Fruit fly (Drosophila melanogaster) whole organism, embryonic: Measurements from ENCODE around the gene Ae2.

Experiments used
- CG10565 ChIP-seq: fragments of 200-800 bp; sonication (Bioruptor generic); optimal IDR thresholded peaks from 3 replicates; lab custom pipeline; 2016; ENCODE audit warnings: missing biosample characterization, mild to moderate bottlenecking, missing genetic modification characterization
- CG13123 ChIP-seq: fragments of 200-800 bp; sonication (Bioruptor generic); optimal IDR thresholded peaks from 2 replicates; lab custom pipeline; 2016; ENCODE audit warnings: missing biosample characterization, missing genetic modification characterization
- CG2875 ChIP-seq: fragments of 200-800 bp; sonication (Bioruptor generic); optimal IDR thresholded peaks from 2 replicates; lab custom pipeline; 2017; ENCODE audit warnings: missing biosample characterization, mild to moderate bottlenecking, missing genetic modification characterization, missing genetic modification reagents
- CG4424 ChIP-seq: fragments of 200-800 bp; sonication (Bioruptor generic); optimal IDR thresholded peaks from 3 replicates; lab custom pipeline; 2016; ENCODE audit warnings: missing biosample characterization, missing genetic modification characterization
- CG7372 ChIP-seq: fragments of 200-800 bp; sonication (Bioruptor generic); IDR thresholded peaks from 2 replicates; pipeline ENCODE4 v1.3.6; 2022; ENCODE audit warnings: missing biosample characterization, missing genetic modification characterization
- E2f1 ChIP-seq: fragments of 200-800 bp; sonication (Bioruptor generic); IDR thresholded peaks from 2 replicates; pipeline ENCODE4 v1.3.6; 2022; ENCODE audit warnings: missing biosample characterization, missing genetic modification characterization
- Fer3 ChIP-seq: fragments of 200-800 bp; sonication (Bioruptor generic); optimal IDR thresholded peaks from 2 replicates; lab custom pipeline; 2018; ENCODE audit warnings: missing biosample characterization, mild to moderate bottlenecking, missing genetic modification characterization, moderate library complexity
- Hr78 ChIP-seq, 2 experiments: fragments of 200-800 bp in 1 of 2; fragments of >200 bp in 1 of 2; sonication (Bioruptor generic) in 1 of 2; optimal IDR thresholded peaks; 2 replicates each; lab custom pipeline; 2017 to 2019; ENCODE audit warnings: missing biosample characterization in 2 of 2, missing genetic modification characterization in 2 of 2, mild to moderate bottlenecking in 1 of 2, moderate library complexity in 1 of 2
- Mrtf ChIP-seq: fragments of 200-800 bp; sonication (Bioruptor generic); IDR thresholded peaks from 3 replicates; pipeline ENCODE4 v1.3.6; 2022; ENCODE audit warnings: missing biosample characterization, missing genetic modification characterization
- hth ChIP-seq: fragments of >200 bp; optimal IDR thresholded peaks from 2 replicates; lab custom pipeline; 2017; ENCODE audit warnings: inconsistent platforms
- org-1 ChIP-seq: fragments of 200-800 bp; sonication (Bioruptor generic); optimal IDR thresholded peaks from 2 replicates; lab custom pipeline; 2017; ENCODE audit warnings: missing biosample characterization, missing genetic modification characterization

- no peak for TF ChIP-seq CG13123
- TF ChIP-seq CG2875 (GFP tag; lab: Kevin White, UChicago): no peak
- no peak for TF ChIP-seq hth (lab: Kevin White, UChicago)
- TF ChIP-seq org-1 (GFP tag; lab: Kevin White, UChicago): no peak
- no peak for TF ChIP-seq E2f1 (GFP tag; lab: Robert Waterston, UW)
- TF ChIP-seq Fer3: no peak
- no peak for TF ChIP-seq CG4424
- TF ChIP-seq CG10565 (GFP tag; lab: Kevin White, UChicago): no peak
- no peak for TF ChIP-seq Mrtf (GFP tag; lab: Robert Waterston, UW)
- TF ChIP-seq Hr78 (GFP tag; optimal IDR thresholded peaks at IDR 0.05; lab: Kevin White, UChicago): no peak
- no peak for TF ChIP-seq CG7372 (GFP tag; lab: Robert Waterston, UW)
These were observed 18.0 kb upstream of the Ae2 start for dm6 chr3L:9745393-9745792.
